Worm (Caenorhabditis elegans) whole organism, L3 larva: ENCODE results near the gene txdc-12.2.

Source experiments
- ceh-16 ChIP-seq: sonication (generic microtip); optimal IDR thresholded peaks from 2 replicates; lab custom pipeline; 2017; ENCODE audit warnings: missing biosample characterization, missing genetic modification characterization
- daf-12 ChIP-seq: fragments of 150-350 bp; optimal IDR thresholded peaks from 2 replicates; lab custom pipeline; 2014; ENCODE audit warnings: missing biosample characterization, missing genetic modification reagents, missing genetic modification characterization
- lin-39 ChIP-seq: fragments of 150-350 bp; optimal IDR thresholded peaks from 2 replicates; lab custom pipeline; 2018; ENCODE audit warnings: missing biosample characterization, missing genetic modification reagents, missing genetic modification characterization
- mml-1 ChIP-seq: fragments of 150-350 bp; sonication (generic microtip); optimal IDR thresholded peaks from 3 replicates; lab custom pipeline; 2014; ENCODE audit warnings: missing biosample characterization, missing genetic modification characterization
- nhr-76 ChIP-seq: fragments of 150-350 bp; sonication (generic microtip); optimal IDR thresholded peaks from 5 replicates; lab custom pipeline; 2014; ENCODE audit warnings: missing biosample characterization, missing genetic modification characterization
- ztf-11 ChIP-seq: fragments of 150-350 bp; optimal IDR thresholded peaks from 2 replicates; lab custom pipeline; 2014; ENCODE audit warnings: missing biosample characterization, missing genetic modification characterization

- no peak for TF ChIP-seq ceh-16 (tag; lab: Kevin White, UChicago)
- no peak for TF ChIP-seq daf-12
- no peak for TF ChIP-seq ztf-11 (tag; lab: Kevin White, UChicago)
- no peak for TF ChIP-seq lin-39 (tag; lab: Kevin White, UChicago)
- no peak for TF ChIP-seq nhr-76
- no peak for TF ChIP-seq mml-1 (tag; lab: Kevin White, UChicago)
Measured at ce11 chrX:2064730-2065129, 9.5 kb upstream of the txdc-12.2 start, which contains the start of gene F49H12.7.
